Fruit fly (Drosophila melanogaster): ENCODE measurements around the gene lz.

DNA sequence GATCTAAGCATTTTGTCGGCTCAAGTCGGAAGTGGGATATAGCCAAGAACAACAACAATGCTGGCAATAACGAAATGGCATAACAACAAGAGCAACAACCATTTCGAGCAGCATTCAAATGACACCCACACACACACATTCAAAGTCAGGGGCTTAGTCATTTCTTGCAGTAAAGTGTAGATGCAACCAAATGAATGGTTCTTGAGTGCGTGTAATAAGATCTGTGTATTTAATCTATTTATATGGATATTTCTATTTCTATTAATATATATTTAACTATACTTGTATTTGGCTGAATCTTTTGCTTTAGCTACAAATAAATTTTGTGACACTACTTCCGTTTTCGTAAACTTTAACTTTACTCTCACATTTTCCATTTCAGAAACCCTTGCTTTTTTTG lies 63.3 kb downstream of the lz start:
- TF ChIP-seq cad (GFP tag; optimal IDR thresholded peaks at IDR 0.05): no peak
- no peak for TF ChIP-seq bigmax (GFP tag; optimal IDR thresholded peaks at IDR 0.05)
- TF ChIP-seq hkb (optimal IDR thresholded peaks at IDR 0.05): no peak
- no peak for TF ChIP-seq hkb (GFP tag; IDR thresholded peaks at IDR 0.05)
- TF ChIP-seq aop (GFP tag; IDR thresholded peaks at IDR 0.05): no peak
- no peak for TF ChIP-seq CG31224 (GFP tag; IDR thresholded peaks at IDR 0.05)
- no peak for TF ChIP-seq croc (GFP tag; conservative IDR thresholded peaks at IDR 0.05)
- no peak for TF ChIP-seq hbn (GFP tag; IDR thresholded peaks at IDR 0.05; ENCODE audit: partially characterized antibody)
- no peak for TF ChIP-seq sd (tag; optimal IDR thresholded peaks at IDR 0.05)
- TF ChIP-seq CG12942 (GFP tag; optimal IDR thresholded peaks at IDR 0.05): no peak

All from whole organism, embryonic.